4 worm cellular contexts compared by ENCODE assay signal in the genomic region with DNA sequence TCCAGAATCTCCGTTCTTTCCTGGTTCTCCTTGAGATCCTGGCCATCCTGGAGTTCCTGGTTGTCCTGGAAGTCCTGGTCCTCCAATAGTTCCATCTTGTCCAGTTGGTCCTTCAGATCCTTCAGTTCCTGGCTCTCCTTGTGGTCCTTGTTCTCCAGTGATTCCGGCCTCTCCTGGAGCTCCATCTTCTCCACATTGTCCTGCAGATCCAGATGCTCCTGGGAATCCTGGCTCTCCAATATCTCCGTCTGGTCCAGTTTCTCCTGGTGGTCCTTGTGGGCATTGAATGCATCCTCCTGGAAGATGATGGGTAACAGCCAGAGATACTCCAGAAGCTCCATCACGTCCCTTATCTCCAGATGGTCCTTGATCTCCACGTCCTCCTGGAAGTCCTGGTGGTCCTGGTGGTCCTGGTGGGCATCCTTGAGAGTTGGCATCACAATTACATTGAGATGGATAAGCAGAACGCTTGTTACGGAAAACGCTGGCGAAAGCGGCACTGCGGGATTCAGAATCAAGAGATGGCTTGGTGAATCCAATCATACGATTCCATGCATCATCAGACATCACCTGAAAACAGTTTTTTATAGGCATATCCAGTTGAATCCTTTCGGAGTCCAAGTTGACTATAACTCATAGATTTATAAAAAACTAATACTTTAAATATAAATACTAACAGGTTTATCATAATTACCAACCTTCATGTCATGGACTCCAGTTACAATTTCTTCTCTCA.
TF ChIP-seq lines count a peak whose summit lies in the region.

No protein-coding gene starts in this region.

TF ChIP-seq in whole organism, L4 larva, 104 proteins besides CTCF, POLR2A, EP300 and RAD21:
- TF ChIP-seq T26A8.4 (GFP tag; IDR thresholded peaks at IDR 0.05; lab: Robert Waterston, UW) (peak; percentile 53; the same call in 1 of the 2 replicates), ceh-44 (GFP tag; IDR thresholded peaks at IDR 0.05; lab: Robert Waterston, UW) (no peak), php-3 (GFP tag; IDR thresholded peaks at IDR 0.05; lab: Robert Waterston, UW) (no peak), mdt-29 (GFP tag; IDR thresholded peaks at IDR 0.05; lab: Robert Waterston, UW) (no peak), snpc-4 (tag; optimal IDR thresholded peaks at IDR 0.05; lab: Kevin White, UChicago) (no peak), fos-1 (tag; optimal IDR thresholded peaks at IDR 0.05; lab: Kevin White, UChicago) (no peak), saeg-2 (GFP tag; IDR thresholded peaks at IDR 0.05; lab: Robert Waterston, UW) (0 out of 2 replicates have a peak, but pooled peaks have one; percentile 19), unc-62 (GFP tag; optimal IDR thresholded peaks at IDR 0.05 in 1 of 2; lab: Kevin White, UChicago) (peak in 1 of 2 experiments; percentile 69), unc-62 (tag; optimal IDR thresholded peaks at IDR 0.05; lab: Kevin White, UChicago) (no peak), ZK337.2 (GFP tag; IDR thresholded peaks at IDR 0.05; lab: Robert Waterston, UW) (no peak), set-16 (GFP tag; IDR thresholded peaks at IDR 0.05; lab: Robert Waterston, UW) (peak; percentile 63), egl-43 (GFP tag; IDR thresholded peaks at IDR 0.05; lab: Robert Waterston, UW) (0 out of 2 replicates have a peak, but pooled peaks have one; percentile 69)

TF ChIP-seq in whole organism, early embryonic, 17 proteins besides CTCF, POLR2A, EP300 and RAD21:
- TF ChIP-seq sea-1 (GFP tag; conservative IDR thresholded peaks at IDR 0.05; lab: Robert Waterston, UW) (0 out of 2 replicates have a peak, but pooled peaks have one; percentile 30), ceh-36 (tag; optimal IDR thresholded peaks at IDR 0.05; lab: Kevin White, UChicago) (no peak), aly-1 (tag; optimal IDR thresholded peaks at IDR 0.05; lab: Kevin White, UChicago) (no peak), B0310.2 (tag; optimal IDR thresholded peaks at IDR 0.05; lab: Kevin White, UChicago) (no peak), tra-4 (tag; optimal IDR thresholded peaks at IDR 0.05; lab: Kevin White, UChicago) (no peak)
TF ChIP-seq in whole organism, early embryonic: peak in this region for 1.

TF ChIP-seq in whole organism, late embryonic, 69 proteins besides CTCF, POLR2A, EP300 and RAD21:
- peak; percentile 60 for TF ChIP-seq hlh-6 (tag; optimal IDR thresholded peaks at IDR 0.05; lab: Kevin White, UChicago)
- TF ChIP-seq elt-4 (tag; optimal IDR thresholded peaks at IDR 0.05; lab: Kevin White, UChicago), result no peak

TF ChIP-seq in whole organism, young adult, 124 proteins besides CTCF, POLR2A, EP300 and RAD21:
- TF ChIP-seq aptf-3 (GFP tag; IDR thresholded peaks at IDR 0.05; lab: Robert Waterston, UW) (no peak), attf-5 (GFP tag; optimal IDR thresholded peaks at IDR 0.05; lab: Kevin White, UChicago) (no peak), T26A5.8 (tag; optimal IDR thresholded peaks at IDR 0.05; lab: Kevin White, UChicago) (no peak), attf-6 (GFP tag; IDR thresholded peaks at IDR 0.05; lab: Robert Waterston, UW) (no peak), hrde-1 (tag; optimal IDR thresholded peaks at IDR 0.05; lab: Kevin White, UChicago; ENCODE audit: borderline replicate concordance) (no peak), dox-1 (GFP tag; IDR thresholded peaks at IDR 0.05; lab: Robert Waterston, UW) (0 out of 2 replicates have a peak, but pooled peaks have one; percentile 43), F39B2.1 (GFP tag; IDR thresholded peaks at IDR 0.05; lab: Robert Waterston, UW) (no peak), efl-1 (GFP tag; optimal IDR thresholded peaks at IDR 0.05; lab: Kevin White, UChicago) (no peak), lin-35 (GFP tag; optimal IDR thresholded peaks at IDR 0.05; lab: Kevin White, UChicago) (no peak), ztf-26 (tag; optimal IDR thresholded peaks at IDR 0.05; lab: Kevin White, UChicago) (no peak), attf-3 (GFP tag; conservative IDR thresholded peaks at IDR 0.05; lab: Robert Waterston, UW) (0 out of 2 replicates have a peak, but pooled peaks have one; percentile 13), ceh-79 (tag; optimal IDR thresholded peaks at IDR 0.05; lab: Kevin White, UChicago) (peak; percentile 36), ztf-6 (GFP tag; IDR thresholded peaks at IDR 0.05; lab: Robert Waterston, UW) (no peak), F55B11.4 (tag; optimal IDR thresholded peaks at IDR 0.05; lab: Kevin White, UChicago; ENCODE audit: borderline replicate concordance, insufficient read depth) (no peak), zfh-2 (GFP tag; conservative IDR thresholded peaks at IDR 0.05; lab: Robert Waterston, UW) (peak; percentile 56), ztf-18 (tag; optimal IDR thresholded peaks at IDR 0.05; lab: Kevin White, UChicago) (no peak), hmg-20 (GFP tag; IDR thresholded peaks at IDR 0.05; lab: Robert Waterston, UW) (no peak), mcd-1 (GFP tag; IDR thresholded peaks at IDR 0.05; lab: Robert Waterston, UW) (no peak), ets-4 (GFP tag; optimal IDR thresholded peaks at IDR 0.05; lab: Kevin White, UChicago) (no peak), athp-1 (tag; optimal IDR thresholded peaks at IDR 0.05; lab: Kevin White, UChicago) (no peak), rcor-1 (GFP tag; IDR thresholded peaks at IDR 0.05; lab: Robert Waterston, UW) (no peak), bed-2 (GFP tag; IDR thresholded peaks at IDR 0.05; lab: Robert Waterston, UW) (no peak), ceh-40 (GFP tag; IDR thresholded peaks at IDR 0.05; lab: Robert Waterston, UW) (no peak), B0261.1 (tag; optimal IDR thresholded peaks at IDR 0.05; lab: Kevin White, UChicago) (no peak), snpc-1.3 (tag; optimal IDR thresholded peaks at IDR 0.05; lab: Kevin White, UChicago; ENCODE audit: insufficient read depth) (no peak), hlh-26 (GFP tag; conservative IDR thresholded peaks at IDR 0.05; lab: Robert Waterston, UW) (no peak), madf-3 (GFP tag; IDR thresholded peaks at IDR 0.05; lab: Robert Waterston, UW) (0 out of 2 replicates have a peak, but pooled peaks have one; percentile 41)
